Worm (Caenorhabditis elegans) whole organism, early embryonic: ENCODE results near the gene F01G10.10.

Experiments
- aly-1 ChIP-seq: sonication (generic microtip); optimal IDR thresholded peaks from 2 replicates; lab custom pipeline; 2016; ENCODE audit warnings: missing genetic modification characterization, missing compliant biosample characterization
- ceh-13 ChIP-seq: fragments of 200-800 bp; sonication (Bioruptor generic); optimal IDR thresholded peaks from 2 replicates; lab custom pipeline; 2018; ENCODE audit warnings: mild to moderate bottlenecking, missing genetic modification characterization, missing compliant biosample characterization

DNA sequence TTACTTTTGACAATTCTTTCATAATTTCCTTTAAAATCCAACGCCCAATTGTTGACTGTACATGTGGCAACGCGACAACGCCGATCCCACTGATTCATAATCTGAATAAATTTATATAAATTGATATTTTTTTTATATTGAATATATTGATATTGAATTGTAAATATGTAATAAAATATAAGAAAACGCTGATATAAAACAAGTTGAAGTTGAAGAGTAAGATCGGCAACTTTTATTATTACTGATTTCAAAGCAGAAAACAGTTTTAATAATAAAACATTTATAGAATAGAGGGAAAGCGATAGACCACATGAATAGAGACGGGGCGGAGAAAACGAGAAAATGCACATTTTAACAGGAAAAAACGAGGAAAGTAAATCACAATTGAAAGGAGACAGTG, 26.8 kb upstream of the F01G10.10 start, which contains the start of gene qns-1:
- TF ChIP-seq ceh-13 (GFP tag; lab: Kevin White, UChicago) (no peak), aly-1 (tag; lab: Kevin White, UChicago) (no peak)
